Worm (Caenorhabditis elegans) whole organism, L1 larva: ENCODE data around the gene C04A2.15.

Experiments
- C04F5.9 ChIP-seq: sonication (generic microtip); optimal IDR thresholded peaks from 2 replicates; lab custom pipeline; 2016; ENCODE audit warnings: missing genetic modification characterization, missing compliant biosample characterization
- C34B4.2 ChIP-seq: sonication (generic microtip); optimal IDR thresholded peaks from 2 replicates; lab custom pipeline; 2017; ENCODE audit warnings: mild to moderate bottlenecking, missing genetic modification characterization, missing compliant biosample characterization
- aha-1 ChIP-seq: fragments of 150-350 bp; optimal IDR thresholded peaks from 2 replicates; lab custom pipeline; 2014; ENCODE audit warnings: missing biosample characterization, missing genetic modification characterization
- alr-1 ChIP-seq: fragments of 200-800 bp; sonication (Bioruptor generic); optimal IDR thresholded peaks from 2 replicates; lab custom pipeline; 2018; ENCODE audit warnings: borderline replicate concordance, mild to moderate bottlenecking, missing genetic modification characterization, missing compliant biosample characterization
- aly-2 ChIP-seq: fragments of 150-350 bp; optimal IDR thresholded peaks from 2 replicates; lab custom pipeline; 2014; ENCODE audit warnings: missing biosample characterization, missing genetic modification characterization
- ama-1 ChIP-seq: fragments of 150-350 bp; optimal IDR thresholded peaks from 2 replicates; lab custom pipeline; 2014
- blmp-1 ChIP-seq: fragments of 150-350 bp; optimal IDR thresholded peaks from 2 replicates; lab custom pipeline; 2014; ENCODE audit warnings: missing biosample characterization, missing genetic modification characterization
- ceh-82 ChIP-seq, 3 experiments: fragments of 150-350 bp in 1 of 3; sonication (generic microtip) in 2 of 3; optimal IDR thresholded peaks; 2 replicates each; lab custom pipeline; 2014 to 2017; ENCODE audit warnings: missing biosample characterization in 3 of 3, missing genetic modification characterization in 3 of 3
- ces-1 ChIP-seq: fragments of 150-350 bp; optimal IDR thresholded peaks from 2 replicates; lab custom pipeline; 2014; ENCODE audit warnings: missing biosample characterization, missing genetic modification reagents, missing genetic modification characterization
- dsc-1 ChIP-seq: sonication (generic microtip); optimal IDR thresholded peaks from 2 replicates; lab custom pipeline; 2016; ENCODE audit warnings: mild to moderate bottlenecking, missing genetic modification characterization, missing compliant biosample characterization
- efl-3 ChIP-seq: fragments of 200-800 bp; sonication (Bioruptor generic); optimal IDR thresholded peaks from 2 replicates; lab custom pipeline; 2018; ENCODE audit warnings: mild to moderate bottlenecking, missing genetic modification characterization, missing compliant biosample characterization
- elt-2 ChIP-seq: sonication (generic microtip); optimal IDR thresholded peaks from 2 replicates; lab custom pipeline; 2016; ENCODE audit warnings: missing genetic modification characterization, mild to moderate bottlenecking, inconsistent platforms, missing compliant biosample characterization, missing genetic modification reagents
- elt-3 ChIP-seq, 6 experiments: fragments of 150-350 bp in 1 of 6; sonication (generic microtip); optimal IDR thresholded peaks; 2 replicates each; lab custom pipeline; 2017 to 2018; ENCODE audit warnings: missing biosample characterization in 6 of 6, missing genetic modification characterization in 6 of 6, inconsistent platforms in 1 of 6
- fkh-10 ChIP-seq: sonication (generic microtip); optimal IDR thresholded peaks from 2 replicates; lab custom pipeline; 2017; ENCODE audit warnings: missing biosample characterization, missing genetic modification reagents, missing genetic modification characterization
- grh-1 ChIP-seq: fragments of 200-800 bp; sonication (Bioruptor generic); IDR thresholded peaks from 2 replicates; pipeline ENCODE4 v1.3.6; 2022; ENCODE audit warnings: missing genetic modification reagents, missing genetic modification characterization, missing compliant biosample characterization
- hpl-2 ChIP-seq: fragments of 150-350 bp; optimal IDR thresholded peaks from 2 replicates; lab custom pipeline; 2014; ENCODE audit warnings: missing biosample characterization, missing genetic modification reagents, missing genetic modification characterization
- irx-1 ChIP-seq: sonication (generic microtip); optimal IDR thresholded peaks from 2 replicates; lab custom pipeline; 2016; ENCODE audit warnings: missing genetic modification characterization, missing compliant biosample characterization
- isw-1 ChIP-seq: fragments of 200-800 bp; sonication (Bioruptor generic); IDR thresholded peaks from 2 replicates; pipeline ENCODE4 v1.3.6; 2022; ENCODE audit warnings: missing genetic modification characterization, missing compliant biosample characterization
- jun-1 ChIP-seq: fragments of 150-350 bp; optimal IDR thresholded peaks from 2 replicates; lab custom pipeline; 2014; ENCODE audit warnings: missing biosample characterization, missing genetic modification reagents, missing genetic modification characterization
- lin-14 ChIP-seq: fragments of 200-800 bp; sonication (Bioruptor generic); optimal IDR thresholded peaks from 2 replicates; lab custom pipeline; 2018; ENCODE audit warnings: mild to moderate bottlenecking, missing genetic modification characterization, moderate library complexity, missing compliant biosample characterization
- lin-35 ChIP-seq, 2 experiments: fragments of 150-350 bp; optimal IDR thresholded peaks; 2 replicates each; lab custom pipeline; 2014; ENCODE audit warnings: missing biosample characterization in 2 of 2, missing genetic modification characterization in 2 of 2, missing genetic modification reagents in 2 of 2
- lsy-2 ChIP-seq, 2 experiments: fragments of 150-350 bp; optimal IDR thresholded peaks; 2 replicates each; lab custom pipeline; 2014; ENCODE audit warnings: missing biosample characterization in 2 of 2, missing genetic modification characterization in 2 of 2
- mdl-1 ChIP-seq, 2 experiments: fragments of 150-350 bp; optimal IDR thresholded peaks; 2 replicates each; lab custom pipeline; 2014 to 2017; ENCODE audit warnings: missing biosample characterization in 2 of 2, missing genetic modification characterization in 2 of 2, inconsistent platforms in 1 of 2
- mef-2 ChIP-seq: fragments of 150-350 bp; optimal IDR thresholded peaks from 2 replicates; lab custom pipeline; 2014; ENCODE audit warnings: missing biosample characterization, missing genetic modification characterization
- mep-1 ChIP-seq: fragments of 150-350 bp; optimal IDR thresholded peaks from 2 replicates; lab custom pipeline; 2014; ENCODE audit warnings: missing biosample characterization, missing genetic modification characterization
- nhr-11 ChIP-seq: fragments of 150-350 bp; optimal IDR thresholded peaks from 2 replicates; lab custom pipeline; 2014; ENCODE audit warnings: missing biosample characterization, missing genetic modification characterization
- nhr-12 ChIP-seq: sonication (generic microtip); optimal IDR thresholded peaks from 2 replicates; lab custom pipeline; 2017; ENCODE audit warnings: missing biosample characterization, missing genetic modification characterization
- nhr-20 ChIP-seq: sonication (generic microtip); optimal IDR thresholded peaks from 2 replicates; lab custom pipeline; 2016; ENCODE audit warnings: mild to moderate bottlenecking, missing genetic modification characterization, missing compliant biosample characterization
- nhr-237 ChIP-seq: fragments of 150-350 bp; optimal IDR thresholded peaks from 2 replicates; lab custom pipeline; 2014; ENCODE audit warnings: missing biosample characterization, missing genetic modification characterization
- nhr-28 ChIP-seq: fragments of 150-350 bp; optimal IDR thresholded peaks from 2 replicates; lab custom pipeline; 2014; ENCODE audit warnings: missing biosample characterization, missing genetic modification characterization
- nhr-71 ChIP-seq: sonication (generic microtip); optimal IDR thresholded peaks from 2 replicates; lab custom pipeline; 2016; ENCODE audit warnings: mild to moderate bottlenecking, missing genetic modification characterization, moderate library complexity, missing compliant biosample characterization
- nhr-76 ChIP-seq: sonication (generic microtip); optimal IDR thresholded peaks from 2 replicates; lab custom pipeline; 2017; ENCODE audit warnings: missing biosample characterization, missing genetic modification characterization
- nhr-84 ChIP-seq: sonication (generic microtip); optimal IDR thresholded peaks from 2 replicates; lab custom pipeline; 2017; ENCODE audit warnings: missing biosample characterization, missing genetic modification characterization
- nhr-85 ChIP-seq: sonication (generic microtip); peaks from one replicate; lab custom pipeline; 2016; ENCODE audit warnings: missing genetic modification characterization, inconsistent platforms, missing compliant biosample characterization
- pag-3 ChIP-seq: sonication (generic microtip); optimal IDR thresholded peaks from 2 replicates; lab custom pipeline; 2017; ENCODE audit warnings: missing genetic modification characterization, mild to moderate bottlenecking, missing compliant biosample characterization, antibody characterized with exemption, borderline replicate concordance; ENCODE audit not compliant: insufficient read depth
- pax-3 ChIP-seq: fragments of 200-800 bp; sonication (Bioruptor generic); optimal IDR thresholded peaks from 2 replicates; lab custom pipeline; 2018; ENCODE audit warnings: mild to moderate bottlenecking, missing genetic modification characterization, moderate library complexity, missing compliant biosample characterization
- pqm-1 ChIP-seq: sonication (generic microtip); optimal IDR thresholded peaks from 3 replicates; lab custom pipeline; 2017; ENCODE audit warnings: missing biosample characterization, missing genetic modification characterization
- rnt-1 ChIP-seq: sonication (generic microtip); optimal IDR thresholded peaks from 2 replicates; lab custom pipeline; 2016; ENCODE audit warnings: mild to moderate bottlenecking, missing genetic modification characterization, moderate library complexity, missing compliant biosample characterization
- swsn-7 ChIP-seq: sonication (generic microtip); optimal IDR thresholded peaks from 2 replicates; lab custom pipeline; 2016; ENCODE audit warnings: missing genetic modification characterization, missing compliant biosample characterization
- tbx-2 ChIP-seq: sonication (generic microtip); optimal IDR thresholded peaks from 2 replicates; lab custom pipeline; 2016; ENCODE audit warnings: missing genetic modification characterization, missing compliant biosample characterization
- tlp-1 ChIP-seq: fragments of 150-350 bp; optimal IDR thresholded peaks from 2 replicates; lab custom pipeline; 2014; ENCODE audit warnings: missing biosample characterization, missing genetic modification characterization
- unc-130 ChIP-seq: fragments of 150-350 bp; optimal IDR thresholded peaks from 2 replicates; lab custom pipeline; 2017; ENCODE audit warnings: missing biosample characterization, missing genetic modification characterization, inconsistent platforms
- vab-15 ChIP-seq: sonication (generic microtip); optimal IDR thresholded peaks from 2 replicates; lab custom pipeline; 2017; ENCODE audit warnings: missing genotype, mild to moderate bottlenecking, missing genetic modification characterization, missing compliant biosample characterization
- ztf-11 ChIP-seq, 2 experiments: sonication (generic microtip); optimal IDR thresholded peaks; 2 replicates each; lab custom pipeline; 2016 to 2017; ENCODE audit warnings: missing genetic modification characterization in 2 of 2, missing biosample characterization in 1 of 2, missing compliant biosample characterization in 1 of 2

Gene C04A2.15

DNA sequence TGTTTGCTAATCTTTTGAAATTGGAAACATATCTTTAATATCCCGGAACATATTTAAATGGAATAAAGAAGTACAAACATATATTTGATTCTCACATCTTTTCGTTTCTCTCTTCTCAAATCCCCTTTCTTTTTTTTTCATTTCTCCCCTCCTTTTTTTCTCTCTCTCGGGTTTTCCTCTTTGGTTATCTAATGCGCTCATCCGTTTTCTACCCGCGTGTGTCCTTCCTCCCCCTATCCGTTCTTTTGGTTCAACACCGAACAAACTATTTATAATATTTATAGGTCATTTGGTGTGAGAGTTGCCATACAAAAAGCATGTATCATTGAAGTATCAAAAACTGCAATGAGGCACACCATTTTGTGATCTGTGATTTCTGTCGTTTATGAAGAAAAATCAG lies 28.1 kb upstream of the C04A2.15 start (continued):
- TF ChIP-seq irx-1 (tag; lab: Kevin White, UChicago) (no peak), pax-3 (tag; lab: Kevin White, UChicago) (no peak), ama-1 (lab: Kevin White, UChicago) (no peak), isw-1 (GFP tag; lab: Robert Waterston, UW) (no peak), elt-3 (tag; optimal IDR thresholded peaks at IDR 0.05; lab: Kevin White, UChicago) (peak in 2 of 6 experiments; percentile 6 to 24), lsy-2 (tag; optimal IDR thresholded peaks at IDR 0.05; lab: Kevin White, UChicago) (peak; percentile 19 to 26), ceh-82 (tag; optimal IDR thresholded peaks at IDR 0.05; lab: Kevin White, UChicago) (peak in 1 of 3 experiments; percentile 25), swsn-7 (tag; lab: Kevin White, UChicago) (peak; percentile 9), tbx-2 (tag; lab: Kevin White, UChicago) (no peak)

DNA sequence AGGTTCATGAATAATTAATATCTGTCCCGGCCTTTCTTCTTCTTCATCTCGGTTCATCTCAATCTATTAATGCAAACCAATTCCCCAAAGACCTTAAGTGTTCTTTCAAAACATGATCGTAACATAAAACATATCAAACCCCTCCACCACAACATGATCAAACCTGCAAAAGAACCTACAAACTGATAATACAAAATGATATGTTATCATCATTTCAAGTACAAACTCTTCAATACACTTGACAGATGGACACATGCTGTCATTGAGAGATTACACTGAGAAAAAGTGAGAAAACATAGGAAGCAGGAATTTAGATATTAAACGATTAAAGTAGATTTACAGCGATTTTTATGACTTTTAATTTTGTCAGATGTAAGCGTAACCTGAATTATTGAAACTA lies 27.5 kb upstream of the C04A2.15 start:
- TF ChIP-seq nhr-11 (tag; lab: Kevin White, UChicago) (no peak), jun-1 (peak; percentile 4), grh-1 (GFP tag; lab: Robert Waterston, UW) (no peak), nhr-71 (tag; lab: Kevin White, UChicago) (peak; percentile 20), aly-2 (no peak), nhr-12 (tag; lab: Kevin White, UChicago) (no peak), fkh-10 (no peak), elt-3 (tag; optimal IDR thresholded peaks at IDR 0.05; lab: Kevin White, UChicago) (peak in 4 of 6 experiments; percentile 10 to 48 (median 32)), elt-2 (tag; lab: Kevin White, UChicago) (peak; percentile 59), mep-1 (tag; lab: Kevin White, UChicago) (peak; percentile 11), dsc-1 (tag; lab: Kevin White, UChicago) (peak; percentile 8), unc-130 (tag; lab: Kevin White, UChicago) (no peak), rnt-1 (tag; lab: Kevin White, UChicago) (no peak), aha-1 (tag; lab: Kevin White, UChicago) (no peak), nhr-20 (peak; percentile 5), pqm-1 (tag; lab: Kevin White, UChicago) (no peak), C34B4.2 (no peak), nhr-28 (tag; lab: Kevin White, UChicago) (no peak), tlp-1 (no peak), lin-35 (GFP tag; optimal IDR thresholded peaks at IDR 0.05; lab: Kevin White, UChicago) (peak in 1 of 2 experiments; percentile 13), mdl-1 (tag; optimal IDR thresholded peaks at IDR 0.05; lab: Kevin White, UChicago) (no peak), nhr-84 (tag; lab: Kevin White, UChicago) (no peak), irx-1 (tag; lab: Kevin White, UChicago) (no peak), nhr-85 (tag; lab: Kevin White, UChicago) (peak; percentile 43), vab-15 (no peak), hpl-2 (GFP tag; lab: Kevin White, UChicago) (no peak), C04F5.9 (tag; lab: Kevin White, UChicago) (no peak), lin-14 (GFP tag; lab: Kevin White, UChicago) (peak; percentile 43), blmp-1 (tag; lab: Kevin White, UChicago) (peak; percentile 2), mef-2 (no peak), swsn-7 (tag; lab: Kevin White, UChicago) (no peak), pag-3 (tag; lab: Kevin White, UChicago) (no peak), efl-3 (GFP tag; lab: Kevin White, UChicago) (no peak), ztf-11 (tag; optimal IDR thresholded peaks at IDR 0.05; lab: Kevin White, UChicago) (no peak), nhr-237 (tag; lab: Kevin White, UChicago) (no peak), alr-1 (no peak), ces-1 (GFP tag; lab: Kevin White, UChicago) (no peak), nhr-76 (tag; lab: Kevin White, UChicago) (no peak), pax-3 (tag; lab: Kevin White, UChicago) (no peak)
